Worm (Caenorhabditis elegans): ENCODE measurements around the gene W03F8.6.

ce11 chrIV:5137809-5138208, 48.6 kb downstream of the W03F8.6 start:
- TF ChIP-seq F26F4.8 (GFP tag; conservative IDR thresholded peaks at IDR 0.05) (no peak), fkh-10 (GFP tag; optimal IDR thresholded peaks at IDR 0.05) (peak; percentile 95), lin-39 (tag; optimal IDR thresholded peaks at IDR 0.05) (no peak), daf-8 (GFP tag; IDR thresholded peaks at IDR 0.05) (no peak), ceh-82 (tag; optimal IDR thresholded peaks at IDR 0.05) (no peak), daf-16 (GFP tag; optimal IDR thresholded peaks at IDR 0.05) (no peak), daf-16 (tag; optimal IDR thresholded peaks at IDR 0.05) (no peak), lsy-2 (tag; optimal IDR thresholded peaks at IDR 0.05) (peak in 1 of 2 experiments; percentile 24), ZK546.5 (tag; optimal IDR thresholded peaks at IDR 0.05) (no peak), duxl-1 (tag; optimal IDR thresholded peaks at IDR 0.05; ENCODE audit: poor library complexity) (no peak)
